Worm (Caenorhabditis elegans) whole organism, midembryonic: Measurements from ENCODE around the gene F46F5.7.

Experiments
- T22C8.4 ChIP-seq: fragments of 200-800 bp; sonication (Bioruptor generic); IDR thresholded peaks from 2 replicates; pipeline ENCODE4 v1.3.6; 2022; ENCODE audit warnings: missing genetic modification characterization, missing compliant biosample characterization
- cog-1 ChIP-seq: sonication (generic microtip); optimal IDR thresholded peaks from 2 replicates; lab custom pipeline; 2016; ENCODE audit warnings: missing genetic modification characterization, missing compliant biosample characterization
- flt-1 ChIP-seq: fragments of 200-800 bp; sonication (Bioruptor generic); IDR thresholded peaks from 2 replicates; pipeline ENCODE4 v1.3.6; 2022; ENCODE audit warnings: missing genetic modification characterization, missing compliant biosample characterization
- ref-1 ChIP-seq: fragments of 200-800 bp; sonication (Bioruptor generic); conservative IDR thresholded peaks from 2 replicates; pipeline ENCODE4 v1.3.6; 2022; ENCODE audit warnings: missing genetic modification reagents, missing genetic modification characterization, missing compliant biosample characterization
- tab-1 ChIP-seq: fragments of 200-800 bp; sonication (Bioruptor generic); IDR thresholded peaks from 2 replicates; pipeline ENCODE4 v1.3.6; 2022; ENCODE audit warnings: missing genetic modification characterization, missing compliant biosample characterization
- ztf-23 ChIP-seq: fragments of 200-800 bp; sonication (Bioruptor generic); IDR thresholded peaks from 2 replicates; pipeline ENCODE4 v1.3.6; 2022; ENCODE audit warnings: missing genetic modification reagents, missing genetic modification characterization, missing compliant biosample characterization

- TF ChIP-seq tab-1 (GFP tag; lab: Robert Waterston, UW) (no peak), flt-1 (GFP tag; lab: Robert Waterston, UW) (no peak), T22C8.4 (GFP tag; lab: Robert Waterston, UW) (no peak), cog-1 (no peak), ref-1 (GFP tag; lab: Robert Waterston, UW) (no peak), ztf-23 (GFP tag; lab: Robert Waterston, UW) (no peak)
These were observed 18.0 kb upstream of the F46F5.7 start, which contains the start of gene F28A10.8 for ce11 chrII:838414-838813.
